Worm (Caenorhabditis elegans) whole organism, early embryonic: ENCODE data around the gene abf-5.

Source experiments
- B0310.2 ChIP-seq: sonication (generic microtip); optimal IDR thresholded peaks from 2 replicates; lab custom pipeline; 2016; ENCODE audit warnings: mild to moderate bottlenecking, missing genetic modification characterization, missing compliant biosample characterization
- aly-1 ChIP-seq: sonication (generic microtip); optimal IDR thresholded peaks from 2 replicates; lab custom pipeline; 2016; ENCODE audit warnings: missing genetic modification characterization, missing compliant biosample characterization
- ama-1 ChIP-seq: fragments of 150-350 bp; optimal IDR thresholded peaks from 2 replicates; lab custom pipeline; 2014
- ceh-13 ChIP-seq: fragments of 200-800 bp; sonication (Bioruptor generic); optimal IDR thresholded peaks from 2 replicates; lab custom pipeline; 2018; ENCODE audit warnings: mild to moderate bottlenecking, missing genetic modification characterization, missing compliant biosample characterization
- flt-1 ChIP-seq: fragments of 200-800 bp; sonication (Bioruptor generic); IDR thresholded peaks from 2 replicates; pipeline ENCODE4 v1.3.6; 2022; ENCODE audit warnings: missing genetic modification characterization, missing compliant biosample characterization
- hmbx-1 ChIP-seq: sonication (generic microtip); optimal IDR thresholded peaks from 2 replicates; lab custom pipeline; 2016; ENCODE audit warnings: mild to moderate bottlenecking, missing genetic modification characterization, missing compliant biosample characterization
- pes-1 ChIP-seq: fragments of 200-800 bp; sonication (Bioruptor generic); IDR thresholded peaks from 2 replicates; pipeline ENCODE4 v1.3.6; 2022; ENCODE audit warnings: missing genetic modification reagents, missing genetic modification characterization, missing compliant biosample characterization
- tbx-11 ChIP-seq: fragments of 200-800 bp; sonication (Bioruptor generic); IDR thresholded peaks from 2 replicates; pipeline ENCODE4 v1.3.6; 2022; ENCODE audit warnings: missing genetic modification characterization, missing compliant biosample characterization
- tbx-37 ChIP-seq: fragments of 200-800 bp; sonication (Bioruptor generic); conservative IDR thresholded peaks from 2 replicates; pipeline ENCODE4 v1.3.6; 2022; ENCODE audit warnings: missing genetic modification reagents, missing genetic modification characterization, missing compliant biosample characterization

- no peak for TF ChIP-seq ceh-13
- TF ChIP-seq flt-1 (GFP tag; lab: Robert Waterston, UW), result no peak
- TF ChIP-seq ama-1, result no peak
- no peak for TF ChIP-seq B0310.2 (tag; lab: Kevin White, UChicago)
- no peak for TF ChIP-seq tbx-11 (GFP tag; lab: Robert Waterston, UW)
- no peak for TF ChIP-seq aly-1
- TF ChIP-seq tbx-37, result no peak
- TF ChIP-seq pes-1 (GFP tag; lab: Robert Waterston, UW), result no peak
- TF ChIP-seq hmbx-1, result no peak
Observed at ce11 chrX:12769697-12770096, 23.0 kb upstream of the abf-5 start, which contains the start of gene ilc-17.1.
